Fruit fly (Drosophila melanogaster) whole organism, embryonic: ENCODE measurements around the gene inaF-B.

Experiments used
- Ada2b ChIP-seq: fragments of 200-800 bp; sonication (Bioruptor generic); IDR thresholded peaks from 2 replicates; pipeline ENCODE4 v1.3.6; 2022; ENCODE audit warnings: missing biosample characterization, missing genetic modification characterization
- CG10147 ChIP-seq: fragments of 200-800 bp; sonication (Bioruptor generic); optimal IDR thresholded peaks from 2 replicates; lab custom pipeline; 2019; ENCODE audit warnings: missing biosample characterization, mild to moderate bottlenecking, missing genetic modification characterization, moderate library complexity
- CG10366 ChIP-seq: fragments of 200-800 bp; sonication (Bioruptor generic); IDR thresholded peaks from 2 replicates; pipeline ENCODE4 v1.3.6; 2022; ENCODE audit warnings: missing biosample characterization, missing genetic modification characterization
- CG10462 ChIP-seq: fragments of 200-800 bp; sonication (Bioruptor generic); optimal IDR thresholded peaks from 2 replicates; lab custom pipeline; 2016; ENCODE audit warnings: missing biosample characterization, missing genetic modification characterization
- CG12155 ChIP-seq: fragments of 200-800 bp; sonication (Bioruptor generic); optimal IDR thresholded peaks from 3 replicates; lab custom pipeline; 2016; ENCODE audit warnings: missing biosample characterization, missing genetic modification characterization
- CG1233 ChIP-seq: fragments of 200-800 bp; sonication (Bioruptor generic); optimal IDR thresholded peaks from 4 replicates; lab custom pipeline; 2018; ENCODE audit warnings: missing biosample characterization, mild to moderate bottlenecking, missing genetic modification characterization
- CG12659 ChIP-seq: fragments of 200-800 bp; sonication (Bioruptor generic); optimal IDR thresholded peaks from 3 replicates; lab custom pipeline; 2017; ENCODE audit warnings: mild to moderate bottlenecking, missing biosample characterization, missing genetic modification reagents, missing genetic modification characterization
- CG13424 ChIP-seq: fragments of 200-800 bp; sonication (Bioruptor generic); optimal IDR thresholded peaks from 2 replicates; lab custom pipeline; 2019; ENCODE audit warnings: missing biosample characterization, mild to moderate bottlenecking, missing genetic modification characterization, moderate library complexity
- CG14965 ChIP-seq: fragments of 200-800 bp; sonication (Bioruptor generic); optimal IDR thresholded peaks from 2 replicates; lab custom pipeline; 2016; ENCODE audit warnings: missing biosample characterization, missing genetic modification characterization, borderline replicate concordance
- CG1647 ChIP-seq: fragments of 200-800 bp; sonication (Bioruptor generic); optimal IDR thresholded peaks from 3 replicates; lab custom pipeline; 2016; ENCODE audit warnings: missing biosample characterization, missing genetic modification characterization
- CG1792 ChIP-seq: fragments of 200-800 bp; sonication (Bioruptor generic); optimal IDR thresholded peaks from 2 replicates; lab custom pipeline; 2016; ENCODE audit warnings: missing biosample characterization, missing genetic modification characterization
- CG18262 ChIP-seq: fragments of 200-800 bp; optimal IDR thresholded peaks from 3 replicates; lab custom pipeline; 2019; ENCODE audit warnings: missing biosample characterization, mild to moderate bottlenecking, missing genetic modification characterization, moderate library complexity
- CG18619 ChIP-seq: fragments of 200-800 bp; sonication (Bioruptor generic); optimal IDR thresholded peaks from 3 replicates; lab custom pipeline; 2017; ENCODE audit warnings: missing biosample characterization, mild to moderate bottlenecking, missing genetic modification characterization
- CG3281 ChIP-seq: fragments of 200-800 bp; sonication (Bioruptor generic); optimal IDR thresholded peaks from 3 replicates; lab custom pipeline; 2017; ENCODE audit warnings: missing biosample characterization, mild to moderate bottlenecking, missing genetic modification characterization
- CG3847 ChIP-seq: fragments of 200-800 bp; sonication (Bioruptor generic); IDR thresholded peaks from 2 replicates; pipeline ENCODE4 v1.3.6; 2022; ENCODE audit warnings: missing biosample characterization, missing genetic modification characterization
- CG7271 ChIP-seq: fragments of 200-800 bp; sonication (Bioruptor generic); optimal IDR thresholded peaks from 2 replicates; lab custom pipeline; 2018; ENCODE audit warnings: missing biosample characterization, mild to moderate bottlenecking, missing genetic modification characterization, moderate library complexity
- CG7928 ChIP-seq: fragments of 200-800 bp; sonication (Bioruptor generic); optimal IDR thresholded peaks from 2 replicates; lab custom pipeline; 2017; ENCODE audit warnings: missing biosample characterization, mild to moderate bottlenecking, missing genetic modification characterization
- CG8944 ChIP-seq: fragments of 200-800 bp; sonication (Bioruptor generic); optimal IDR thresholded peaks from 3 replicates; lab custom pipeline; 2016; ENCODE audit warnings: missing biosample characterization, missing genetic modification characterization
- Dref ChIP-seq: fragments of 200-800 bp; sonication (Bioruptor generic); IDR thresholded peaks from 2 replicates; pipeline ENCODE4 v1.3.6; 2022; ENCODE audit warnings: missing biosample characterization, missing genetic modification characterization
- HmgD ChIP-seq: fragments of 200-800 bp; sonication (Bioruptor generic); optimal IDR thresholded peaks from 3 replicates; lab custom pipeline; 2016; ENCODE audit warnings: missing biosample characterization, missing genetic modification characterization
- Scr ChIP-seq: fragments of 200-800 bp; sonication (Bioruptor generic); IDR thresholded peaks from 2 replicates; pipeline ENCODE4 v1.3.6; 2022; ENCODE audit warnings: missing biosample characterization, missing genetic modification characterization; ENCODE audit not compliant: partially characterized antibody
- Side ChIP-seq: fragments of 200-800 bp; sonication (Bioruptor generic); optimal IDR thresholded peaks from 2 replicates; lab custom pipeline; 2016; ENCODE audit warnings: missing biosample characterization, missing genetic modification characterization
- Stat92E ChIP-seq, 3 experiments: fragments of >200 bp in 2 of 3; fragments of 200-800 bp in 1 of 3; sonication (Bioruptor generic) in 1 of 3; optimal IDR thresholded peaks; 2 replicates each; lab custom pipeline; 2017 to 2019; ENCODE audit warnings: missing biosample characterization in 3 of 3, missing genetic modification characterization in 3 of 3, mild to moderate bottlenecking in 1 of 3, moderate library complexity in 1 of 3
- Trl ChIP-seq, 3 experiments: fragments of >200 bp in 2 of 3; fragments of 200-800 bp in 1 of 3; sonication (Bioruptor generic) in 1 of 3; optimal IDR thresholded peaks; 2 replicates in 1 of 3; 3 replicates in 2 of 3; lab custom pipeline; 2016 to 2017; ENCODE audit warnings: missing biosample characterization in 1 of 3, missing genetic modification characterization in 1 of 3
- ase ChIP-seq: fragments of 200-800 bp; sonication (Bioruptor generic); IDR thresholded peaks from 3 replicates; pipeline ENCODE4 v1.3.6; 2022; ENCODE audit warnings: missing biosample characterization, missing genetic modification characterization
- ash1 ChIP-seq: fragments of 200-800 bp; sonication (Bioruptor generic); optimal IDR thresholded peaks from 2 replicates; lab custom pipeline; 2018; ENCODE audit warnings: missing biosample characterization, mild to moderate bottlenecking, missing genetic modification characterization
- bbx ChIP-seq: fragments of 200-800 bp; sonication (Bioruptor generic); IDR thresholded peaks from 2 replicates; pipeline ENCODE4 v1.3.6; 2022; ENCODE audit warnings: missing biosample characterization, missing genetic modification characterization; ENCODE audit not compliant: partially characterized antibody
- cg ChIP-seq: fragments of 200-800 bp; sonication (Bioruptor generic); optimal IDR thresholded peaks from 3 replicates; lab custom pipeline; 2019; ENCODE audit warnings: missing biosample characterization, mild to moderate bottlenecking, missing genetic modification characterization, moderate library complexity
- cwo ChIP-seq: fragments of 200-800 bp; sonication (Bioruptor generic); optimal IDR thresholded peaks from 3 replicates; lab custom pipeline; 2017; ENCODE audit warnings: missing biosample characterization, missing genetic modification characterization, mild to moderate bottlenecking, moderate library complexity, missing genetic modification reagents
- da ChIP-seq: fragments of 200-800 bp; sonication (Bioruptor generic); optimal IDR thresholded peaks from 2 replicates; lab custom pipeline; 2016; ENCODE audit warnings: missing biosample characterization, missing genetic modification characterization
- dimm ChIP-seq: fragments of 200-800 bp; sonication (Bioruptor generic); IDR thresholded peaks from 2 replicates; pipeline ENCODE4 v1.3.6; 2022; ENCODE audit warnings: missing biosample characterization, missing genetic modification characterization
- dm ChIP-seq: fragments of 200-800 bp; sonication (Bioruptor generic); optimal IDR thresholded peaks from 3 replicates; lab custom pipeline; 2016; ENCODE audit warnings: missing biosample characterization, missing genetic modification characterization
- gcm2 ChIP-seq: fragments of 200-800 bp; sonication (Bioruptor generic); optimal IDR thresholded peaks from 2 replicates; lab custom pipeline; 2016; ENCODE audit warnings: missing biosample characterization, missing genetic modification characterization
- gsb-n ChIP-seq: fragments of 200-800 bp; sonication (Bioruptor generic); optimal IDR thresholded peaks from 3 replicates; lab custom pipeline; 2018; ENCODE audit warnings: missing biosample characterization, mild to moderate bottlenecking, missing genetic modification characterization
- ind ChIP-seq: fragments of 200-800 bp; sonication (Bioruptor generic); optimal IDR thresholded peaks from 3 replicates; lab custom pipeline; 2016; ENCODE audit warnings: missing biosample characterization, missing genetic modification characterization
- jigr1 ChIP-seq: fragments of 200-800 bp; sonication (Bioruptor generic); IDR thresholded peaks from 3 replicates; pipeline ENCODE4 v1.3.6; 2022; ENCODE audit warnings: missing biosample characterization, missing genetic modification characterization
- knrl ChIP-seq: fragments of 200-800 bp; sonication (Bioruptor generic); IDR thresholded peaks from 3 replicates; pipeline ENCODE4 v1.3.6; 2022; ENCODE audit warnings: missing biosample characterization, missing genetic modification characterization; ENCODE audit not compliant: partially characterized antibody
- org-1 ChIP-seq: fragments of 200-800 bp; sonication (Bioruptor generic); optimal IDR thresholded peaks from 2 replicates; lab custom pipeline; 2017; ENCODE audit warnings: missing biosample characterization, missing genetic modification characterization
- sd ChIP-seq: fragments of 200-800 bp; sonication (Bioruptor generic); optimal IDR thresholded peaks from 3 replicates; lab custom pipeline; 2018; ENCODE audit warnings: missing biosample characterization, mild to moderate bottlenecking, missing genetic modification characterization, moderate library complexity
- sens-2 ChIP-seq: fragments of 200-800 bp; sonication (Bioruptor generic); IDR thresholded peaks from 2 replicates; pipeline ENCODE4 v1.3.6; 2022; ENCODE audit warnings: missing biosample characterization, missing genetic modification characterization
- sisA ChIP-seq: fragments of 200-800 bp; sonication (Bioruptor generic); IDR thresholded peaks from 2 replicates; pipeline ENCODE4 v1.3.6; 2022; ENCODE audit warnings: missing biosample characterization, missing genetic modification characterization
- slou ChIP-seq: fragments of 200-800 bp; sonication (Bioruptor generic); optimal IDR thresholded peaks from 3 replicates; lab custom pipeline; 2016; ENCODE audit warnings: missing biosample characterization, missing genetic modification characterization
- tgo ChIP-seq: fragments of 200-800 bp; sonication (Bioruptor generic); IDR thresholded peaks from 3 replicates; pipeline ENCODE4 v1.3.6; 2022; ENCODE audit warnings: missing biosample characterization, missing genetic modification characterization
- tin ChIP-seq: fragments of 200-800 bp; sonication (Bioruptor generic); optimal IDR thresholded peaks from 3 replicates; lab custom pipeline; 2016; ENCODE audit warnings: missing biosample characterization, missing genetic modification characterization
- tna ChIP-seq: fragments of 200-800 bp; sonication (Bioruptor generic); IDR thresholded peaks from 2 replicates; pipeline ENCODE4 v1.3.6; 2022; ENCODE audit warnings: missing biosample characterization, missing genetic modification characterization; ENCODE audit not compliant: partially characterized antibody
- trem ChIP-seq: fragments of 200-800 bp; optimal IDR thresholded peaks from 3 replicates; lab custom pipeline; 2019; ENCODE audit warnings: missing biosample characterization, mild to moderate bottlenecking, missing genetic modification characterization, moderate library complexity
- vfl ChIP-seq: fragments of 200-800 bp; sonication (Bioruptor generic); optimal IDR thresholded peaks from 2 replicates; lab custom pipeline; 2016; ENCODE audit warnings: missing biosample characterization, missing genetic modification characterization
- wdn ChIP-seq: fragments of 200-800 bp; sonication (Bioruptor generic); IDR thresholded peaks from 2 replicates; pipeline ENCODE4 v1.3.6; 2022; ENCODE audit warnings: missing biosample characterization, missing genetic modification characterization
- yki ChIP-seq: fragments of >200 bp; optimal IDR thresholded peaks from 3 replicates; lab custom pipeline; 2018

Gene inaF-B

DNA sequence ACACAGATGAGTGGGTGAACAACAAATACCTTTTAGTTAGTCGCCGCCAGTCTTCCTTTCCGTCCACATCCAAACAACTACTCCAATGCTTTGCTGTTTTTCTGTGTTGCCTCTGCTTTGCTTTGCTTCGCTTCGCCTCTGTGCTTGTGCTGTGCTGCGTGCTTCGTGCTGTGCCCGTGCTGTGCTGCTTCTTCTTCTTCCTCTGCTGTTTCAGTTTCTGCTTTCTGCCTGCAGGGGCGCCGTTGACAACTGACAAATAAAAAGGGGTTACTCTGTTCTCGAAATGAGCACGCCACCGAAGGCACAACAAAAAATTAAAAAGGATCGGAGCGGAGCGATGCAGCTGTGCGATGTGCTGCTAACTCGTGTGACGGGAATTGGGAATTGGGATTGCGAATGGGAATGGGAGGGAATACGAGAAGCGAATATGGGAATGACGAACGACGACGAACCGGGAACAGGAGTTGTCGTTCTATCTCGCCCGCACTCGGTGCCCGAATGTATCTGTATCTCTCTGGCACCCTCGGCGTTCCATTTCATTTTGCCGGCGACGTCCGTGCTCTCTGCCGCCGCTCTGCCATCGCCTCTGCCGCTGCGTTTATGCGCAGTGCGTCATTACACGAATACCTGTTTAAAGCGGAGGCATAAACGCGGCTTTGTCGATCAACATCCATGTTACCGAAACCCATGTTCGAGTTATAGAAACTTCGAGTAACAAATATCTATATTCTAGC is 17.9 kb downstream of the inaF-B start (continued):
- TF ChIP-seq jigr1 (no peak; the same call in 2 of the 3 replicates), bbx (GFP tag; lab: Robert Waterston, UW) (peak; percentile 35; the same call in 1 of the 2 replicates), trem (tag; lab: Kevin White, UChicago) (peak; percentile 98), Dref (GFP tag; lab: Robert Waterston, UW) (peak; percentile 21; the same call in 1 of the 2 replicates), tgo (GFP tag; lab: Robert Waterston, UW) (peak; percentile 63), CG1792 (peak; percentile 44), Trl (optimal IDR thresholded peaks at IDR 0.05; lab: Kevin White, UChicago) (peak in 1 of 2 experiments; percentile 30), Trl (GFP tag; optimal IDR thresholded peaks at IDR 0.05; lab: Kevin White, UChicago) (peak; percentile 18), CG10366 (GFP tag; lab: Robert Waterston, UW) (peak; percentile 58), gcm2 (GFP tag; lab: Kevin White, UChicago) (no peak), CG3281 (GFP tag; lab: Kevin White, UChicago) (peak; percentile 35), CG12155 (GFP tag; lab: Kevin White, UChicago) (no peak), Side (GFP tag; lab: Kevin White, UChicago) (no peak), yki (lab: Kevin White, UChicago) (no peak), CG1233 (peak; percentile 56), da (GFP tag; lab: Kevin White, UChicago) (peak; percentile 85), cwo (GFP tag; lab: Kevin White, UChicago) (peak; percentile 74), CG7271 (tag; lab: Kevin White, UChicago) (no peak), CG3847 (GFP tag; lab: Robert Waterston, UW) (peak; percentile 68), org-1 (peak; percentile 71), sisA (GFP tag; lab: Robert Waterston, UW) (peak; percentile 73), ase (GFP tag; lab: Robert Waterston, UW) (peak; percentile 61; the same call in 1 of the 3 replicates), knrl (GFP tag; lab: Robert Waterston, UW) (peak; percentile 45; the same call in 1 of the 3 replicates), Ada2b (GFP tag; lab: Robert Waterston, UW) (0 out of 2 replicates have a peak, but pooled peaks have one; percentile 51), CG12659 (GFP tag; lab: Kevin White, UChicago) (peak; percentile 75), ind (peak; percentile 50), CG1647 (GFP tag; lab: Kevin White, UChicago) (no peak), HmgD (GFP tag; lab: Kevin White, UChicago) (no peak), wdn (GFP tag; lab: Robert Waterston, UW) (peak; percentile 59; the same call in 1 of the 2 replicates), CG10462 (GFP tag; lab: Kevin White, UChicago) (no peak), CG13424 (tag; lab: Kevin White, UChicago) (peak; percentile 64), gsb-n (tag; lab: Kevin White, UChicago) (peak; percentile 51), CG18262 (tag; lab: Kevin White, UChicago) (peak; percentile 49), Scr (GFP tag; lab: Robert Waterston, UW) (peak; percentile 14; the same call in 1 of the 2 replicates), tin (GFP tag; lab: Kevin White, UChicago) (no peak), vfl (peak; percentile 14), Stat92E (GFP tag; optimal IDR thresholded peaks at IDR 0.05; lab: Kevin White, UChicago) (no peak), CG8944 (GFP tag; lab: Kevin White, UChicago) (peak; percentile 64), CG14965 (GFP tag; lab: Kevin White, UChicago) (no peak), dimm (GFP tag; lab: Robert Waterston, UW) (no peak), dm (GFP tag; lab: Kevin White, UChicago) (peak; percentile 76), slou (GFP tag; lab: Kevin White, UChicago) (no peak), CG10147 (GFP tag; lab: Kevin White, UChicago) (peak; percentile 55), CG7928 (GFP tag; lab: Kevin White, UChicago) (peak; percentile 37), CG18619 (GFP tag; lab: Kevin White, UChicago) (peak; percentile 71), sens-2 (GFP tag; lab: Robert Waterston, UW) (no peak), ash1 (GFP tag; lab: Kevin White, UChicago) (no peak), cg (GFP tag; lab: Kevin White, UChicago) (no peak), tna (GFP tag; lab: Robert Waterston, UW) (no peak), sd (tag; lab: Kevin White, UChicago) (peak; percentile 1)
